Worm (Caenorhabditis elegans): ENCODE data around the gene nhr-104.

ce11 chrIV:4829641-4830040, 41.1 kb upstream of the nhr-104 start:
- TF ChIP-seq ama-1 (optimal IDR thresholded peaks at IDR 0.05) (no peak), B0310.2 (tag; optimal IDR thresholded peaks at IDR 0.05) (no peak), hmbx-1 (tag; optimal IDR thresholded peaks at IDR 0.05) (no peak), scrt-1 (GFP tag; IDR thresholded peaks at IDR 0.05) (no peak), aly-1 (tag; optimal IDR thresholded peaks at IDR 0.05) (no peak), hmg-4 (GFP tag; optimal IDR thresholded peaks at IDR 0.05) (no peak), ceh-13 (GFP tag; optimal IDR thresholded peaks at IDR 0.05) (no peak), flt-1 (GFP tag; IDR thresholded peaks at IDR 0.05) (no peak), F13C5.2 (tag; optimal IDR thresholded peaks at IDR 0.05) (no peak), tbx-37 (GFP tag; conservative IDR thresholded peaks at IDR 0.05) (no peak), hnd-1 (tag; optimal IDR thresholded peaks at IDR 0.05) (no peak)
